Worm (Caenorhabditis elegans) whole organism, L4 larva: ENCODE measurements around the gene F15A4.10.
A peak's percentile ranks its signal among the peaks of the same experiment; 100 is the strongest.

Experiments
- ceh-28 ChIP-seq: fragments of 150-350 bp; optimal IDR thresholded peaks from 2 replicates; lab custom pipeline; 2014; ENCODE audit warnings: missing biosample characterization, missing genetic modification reagents, missing genetic modification characterization
- dmd-9 ChIP-seq: fragments of 200-800 bp; sonication (Bioruptor generic); IDR thresholded peaks from 2 replicates; pipeline ENCODE4 v1.3.6; 2022; ENCODE audit warnings: missing genetic modification reagents, missing genetic modification characterization, missing compliant biosample characterization
- spr-3 ChIP-seq: fragments of 200-800 bp; sonication (Bioruptor generic); optimal IDR thresholded peaks from 2 replicates; lab custom pipeline; 2018; ENCODE audit warnings: mild to moderate bottlenecking, missing genetic modification characterization, missing compliant biosample characterization

DNA sequence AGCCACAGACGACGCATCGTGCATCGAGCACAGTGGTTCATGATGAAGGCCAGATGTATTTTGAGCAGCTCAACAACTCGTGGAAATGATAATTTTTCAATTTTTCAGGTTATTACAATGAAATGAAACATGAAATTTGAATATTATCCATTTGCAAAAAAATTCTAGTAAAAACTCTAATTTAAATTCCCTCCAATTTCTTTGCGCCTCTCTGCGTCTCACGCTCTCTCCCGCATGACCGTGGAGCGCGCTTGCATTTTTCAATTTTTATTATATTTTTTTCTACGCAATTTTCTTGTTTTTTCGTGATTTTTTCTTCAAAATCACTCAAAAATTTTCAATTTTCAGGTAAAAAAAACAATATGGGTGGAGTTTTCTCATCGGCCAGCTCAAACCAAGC, 25.5 kb downstream of the F15A4.10 start, which contains the start of gene tag-281:
- TF ChIP-seq ceh-28 (tag; lab: Kevin White, UChicago) (no peak), dmd-9 (0 out of 2 replicates have a peak, but pooled peaks have one; percentile 50), spr-3 (GFP tag; lab: Kevin White, UChicago) (no peak)
